Fruit fly (Drosophila melanogaster) whole organism, pupa: ENCODE measurements around the gene CG33978.

Experiments used
- CG13204 ChIP-seq: fragments of 200-800 bp; sonication (Bioruptor generic); optimal IDR thresholded peaks from 2 replicates; lab custom pipeline; 2018; ENCODE audit warnings: missing biosample characterization, mild to moderate bottlenecking, missing genetic modification characterization, moderate library complexity
- CG14655 ChIP-seq: fragments of 200-800 bp; sonication (Bioruptor generic); optimal IDR thresholded peaks from 3 replicates; lab custom pipeline; 2017; ENCODE audit warnings: mild to moderate bottlenecking, missing biosample characterization, missing genetic modification reagents, missing genetic modification characterization
- CG15710 ChIP-seq: fragments of 200-800 bp; sonication (Bioruptor generic); optimal IDR thresholded peaks from 2 replicates; lab custom pipeline; 2018; ENCODE audit warnings: missing biosample characterization, mild to moderate bottlenecking, missing genetic modification characterization, moderate library complexity
- CG32121 ChIP-seq: fragments of 200-800 bp; sonication (Bioruptor generic); IDR thresholded peaks from 2 replicates; pipeline ENCODE4 v1.3.6; 2022; ENCODE audit warnings: missing biosample characterization, missing genetic modification characterization
- CG34367 ChIP-seq: fragments of 200-800 bp; sonication (Bioruptor generic); optimal IDR thresholded peaks from 2 replicates; lab custom pipeline; 2018; ENCODE audit warnings: missing biosample characterization, mild to moderate bottlenecking, missing genetic modification characterization
- CG4496 ChIP-seq: fragments of 200-800 bp; sonication (Bioruptor generic); IDR thresholded peaks from 3 replicates; pipeline ENCODE4 v1.3.6; 2022; ENCODE audit warnings: missing biosample characterization, missing genetic modification characterization
- CG8159 ChIP-seq: fragments of 200-800 bp; sonication (Bioruptor generic); optimal IDR thresholded peaks from 3 replicates; lab custom pipeline; 2018; ENCODE audit warnings: missing biosample characterization, mild to moderate bottlenecking, missing genetic modification characterization, moderate library complexity
- CG8301 ChIP-seq: fragments of 200-800 bp; sonication (Bioruptor generic); optimal IDR thresholded peaks from 2 replicates; lab custom pipeline; 2018; ENCODE audit warnings: missing biosample characterization, mild to moderate bottlenecking, missing genetic modification characterization
- CG9948 ChIP-seq: fragments of 200-800 bp; sonication (Bioruptor generic); optimal IDR thresholded peaks from 2 replicates; lab custom pipeline; 2018; ENCODE audit warnings: missing biosample characterization, mild to moderate bottlenecking, missing genetic modification characterization, moderate library complexity
- D1 ChIP-seq: fragments of 200-800 bp; sonication (Bioruptor generic); optimal IDR thresholded peaks from 2 replicates; lab custom pipeline; 2018; ENCODE audit warnings: missing biosample characterization, mild to moderate bottlenecking, missing genetic modification characterization, moderate library complexity
- EcR ChIP-seq: fragments of 200-800 bp; sonication (Bioruptor generic); optimal IDR thresholded peaks from 3 replicates; lab custom pipeline; 2019; ENCODE audit warnings: missing biosample characterization, missing genetic modification characterization, mild to moderate bottlenecking, moderate library complexity, missing genetic modification reagents
- Pif1A ChIP-seq: fragments of 200-800 bp; sonication (Bioruptor generic); optimal IDR thresholded peaks from 3 replicates; lab custom pipeline; 2016; ENCODE audit warnings: missing biosample characterization, missing genetic modification characterization
- Snoo ChIP-seq: fragments of 200-800 bp; sonication (Bioruptor generic); optimal IDR thresholded peaks from 3 replicates; lab custom pipeline; 2017; ENCODE audit warnings: missing biosample characterization, mild to moderate bottlenecking, missing genetic modification characterization, inconsistent platforms
- fd96Ca ChIP-seq: fragments of 200-800 bp; sonication (Bioruptor generic); IDR thresholded peaks from 3 replicates; pipeline ENCODE4 v1.3.6; 2022; ENCODE audit warnings: missing biosample characterization, missing genetic modification characterization
- gl ChIP-seq: fragments of 200-800 bp; sonication (Bioruptor generic); optimal IDR thresholded peaks from 2 replicates; lab custom pipeline; 2018; ENCODE audit warnings: missing biosample characterization, mild to moderate bottlenecking, missing genetic modification characterization
- rn ChIP-seq: fragments of 200-800 bp; sonication (Bioruptor generic); IDR thresholded peaks from 2 replicates; pipeline ENCODE4 v1.3.6; 2022; ENCODE audit warnings: missing biosample characterization, missing genetic modification characterization

CG33978 gene

DNA sequence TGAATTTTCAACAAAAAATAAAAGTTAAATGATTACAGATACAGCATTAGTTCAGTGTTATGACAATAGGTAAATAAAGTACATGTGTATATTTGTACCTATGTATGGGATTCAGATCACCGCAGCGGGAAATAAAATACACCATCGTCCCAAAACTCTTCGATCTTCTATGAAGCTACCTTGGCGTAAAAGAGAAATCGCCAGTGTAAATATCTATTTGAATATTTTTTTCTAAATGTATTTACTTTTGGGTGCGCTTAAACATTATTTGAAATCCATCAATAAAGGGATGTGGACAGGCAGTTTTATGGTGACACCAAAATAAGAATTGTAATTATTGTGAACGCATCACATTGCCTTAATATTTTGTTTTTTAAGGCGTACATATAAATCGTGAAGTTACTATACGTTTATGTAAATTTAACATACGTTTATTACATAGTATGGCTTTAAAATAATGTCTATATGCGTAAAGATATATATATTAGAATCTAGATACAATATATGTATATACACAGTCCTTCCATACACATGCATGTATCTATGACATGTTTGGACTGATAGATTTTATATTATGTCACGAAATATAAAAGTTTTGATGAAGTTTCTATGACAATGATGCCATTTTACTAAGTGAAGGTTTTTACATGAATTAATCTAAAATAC is 43.3 kb downstream of the CG33978 start, which contains the start of gene anne:
Gene anne, plus strand, starts transcription at position 263 of the 666 bp plus-strand sequence.
- no peak for TF ChIP-seq CG15710 (tag; lab: Kevin White, UChicago)
- TF ChIP-seq rn (GFP tag; lab: Robert Waterston, UW): no peak
- TF ChIP-seq Snoo (tag; lab: Kevin White, UChicago): peak; percentile 20
- TF ChIP-seq Pif1A (GFP tag; lab: Kevin White, UChicago): peak; percentile 7
- TF ChIP-seq EcR: no peak
- no peak for TF ChIP-seq CG8301 (tag; lab: Kevin White, UChicago)

DNA sequence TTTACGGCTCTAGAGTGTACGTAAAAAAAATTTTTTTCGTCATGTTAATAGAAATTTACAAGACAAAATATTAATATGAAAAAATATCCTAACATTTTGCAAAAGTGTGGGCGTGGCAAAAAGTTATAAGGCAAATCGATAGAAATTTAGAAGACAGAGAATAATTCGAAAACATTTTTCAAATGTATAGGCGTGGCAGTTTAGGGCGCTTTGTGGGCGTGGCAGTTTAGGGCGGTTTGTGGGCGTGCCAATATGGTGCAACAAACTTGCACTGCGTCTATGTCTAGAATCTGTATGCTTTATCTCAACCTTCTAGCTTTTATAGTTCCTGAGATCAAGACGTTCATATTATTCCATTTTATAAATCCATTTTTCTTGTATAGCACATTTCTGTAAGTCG is 44.4 kb downstream of the CG33978 start:
- TF ChIP-seq rn (GFP tag; lab: Robert Waterston, UW) (no peak), EcR (no peak), CG13204 (GFP tag; lab: Kevin White, UChicago) (no peak), CG34367 (tag; lab: Kevin White, UChicago) (no peak), CG9948 (tag; lab: Kevin White, UChicago) (no peak), fd96Ca (GFP tag; lab: Robert Waterston, UW) (no peak), gl (tag; lab: Kevin White, UChicago) (no peak), CG14655 (GFP tag; lab: Kevin White, UChicago) (no peak), CG8159 (tag; lab: Kevin White, UChicago) (no peak)
- TF ChIP-seq, all 21 proteins: peak for 0

- TF ChIP-seq Snoo (tag; lab: Kevin White, UChicago): no peak
- no peak for TF ChIP-seq CG32121 (GFP tag; lab: Robert Waterston, UW)
- no peak for TF ChIP-seq CG4496 (GFP tag; lab: Robert Waterston, UW)
- no peak for TF ChIP-seq CG14655 (GFP tag; lab: Kevin White, UChicago)
- no peak for TF ChIP-seq CG13204 (GFP tag; lab: Kevin White, UChicago)
These were observed 44.9 kb downstream of the CG33978 start for dm6 chr4:130558-130957.

DNA sequence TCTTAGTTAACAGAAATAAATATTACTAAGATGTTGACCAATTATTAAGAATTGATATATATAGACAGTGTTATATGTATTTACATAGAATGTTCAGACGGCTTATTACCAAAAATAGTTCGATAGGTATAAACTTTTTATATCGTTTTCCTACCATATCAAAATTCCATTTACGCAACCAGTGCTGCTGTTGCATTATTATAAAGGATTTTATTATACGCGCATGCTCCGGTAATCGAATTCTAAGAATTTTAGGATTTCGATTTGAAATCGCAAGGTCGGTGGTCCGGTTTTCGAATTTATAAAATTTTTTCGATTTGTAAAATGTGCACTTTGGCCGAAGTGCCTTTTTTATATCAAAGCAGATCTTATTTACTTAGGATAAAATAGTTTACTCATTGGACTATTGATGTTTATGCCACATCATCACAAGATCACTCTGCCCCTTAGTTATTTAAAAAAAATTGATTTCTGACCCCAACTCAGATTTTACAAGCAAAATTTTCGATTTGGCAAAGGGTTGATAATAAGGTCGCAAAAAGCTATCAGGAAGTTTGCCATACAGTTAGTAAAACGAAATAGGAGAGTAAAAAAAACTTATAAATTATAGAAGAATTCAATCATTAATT is 45.7 kb downstream of the CG33978 start, which contains the start of gene Ank:
Gene Ank, minus strand, starts transcription at position 206 of the 629 bp plus-strand sequence.
- TF ChIP-seq CG32121 (GFP tag; lab: Robert Waterston, UW) (no peak), CG8159 (tag; lab: Kevin White, UChicago) (no peak), CG9948 (tag; lab: Kevin White, UChicago) (no peak)
- TF ChIP-seq, all 21 proteins: peak for 0

- TF ChIP-seq CG14655 (GFP tag; lab: Kevin White, UChicago) (no peak), D1 (tag; lab: Kevin White, UChicago) (no peak), CG4496 (GFP tag; lab: Robert Waterston, UW) (no peak), CG15710 (tag; lab: Kevin White, UChicago) (no peak), CG8301 (tag; lab: Kevin White, UChicago) (no peak), CG8159 (tag; lab: Kevin White, UChicago) (no peak), fd96Ca (GFP tag; lab: Robert Waterston, UW) (no peak), Snoo (tag; lab: Kevin White, UChicago) (no peak)
These were observed 46.5 kb downstream of the CG33978 start for dm6 chr4:128884-129457.
